Fruit fly (Drosophila melanogaster): ENCODE data around the gene kug.

DNA sequence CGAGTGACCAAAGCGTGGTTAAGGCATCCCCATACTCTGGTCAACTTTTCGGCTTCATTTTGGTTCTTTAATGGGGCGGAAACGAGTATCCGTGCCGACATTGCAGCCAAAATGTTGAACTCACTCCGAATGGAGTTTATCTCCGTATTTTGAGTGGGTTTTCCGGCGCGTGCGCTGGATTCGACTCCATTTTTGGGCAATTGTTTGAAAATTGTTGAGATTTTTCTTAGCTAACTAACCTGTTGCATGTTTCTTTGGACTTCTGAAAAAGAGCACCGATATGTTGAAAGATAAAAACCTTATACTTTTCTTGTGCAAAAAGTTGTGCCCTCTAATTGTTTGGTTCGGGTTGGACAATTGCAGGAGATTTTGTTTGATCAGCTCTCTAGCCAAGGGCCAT lies 31.5 kb downstream of the kug start:
- TF ChIP-seq h (optimal IDR thresholded peaks at IDR 0.05) (no peak), Myc (optimal IDR thresholded peaks at IDR 0.05) (no peak), psq (optimal IDR thresholded peaks at IDR 0.05) (no peak)
